Worm (Caenorhabditis elegans) whole organism, L4 larva: Measurements from ENCODE around the gene F28B1.2.
A peak's percentile ranks its signal among the peaks of the same experiment; 100 is the strongest.

Source experiments
- F37D6.2 ChIP-seq: sonication (generic microtip); optimal IDR thresholded peaks from 2 replicates; lab custom pipeline; 2016; ENCODE audit warnings: mild to moderate bottlenecking, missing genetic modification characterization, missing compliant biosample characterization
- Y75B8A.6 ChIP-seq: fragments of 200-800 bp; sonication (Bioruptor generic); IDR thresholded peaks from 2 replicates; pipeline ENCODE4 v1.3.6; 2022; ENCODE audit warnings: missing genetic modification reagents, missing genetic modification characterization, missing compliant biosample characterization
- aha-1 ChIP-seq: fragments of 150-350 bp; peaks from one replicate; lab custom pipeline; 2014; ENCODE audit warnings: missing biosample characterization, missing genetic modification characterization
- attf-4 ChIP-seq: sonication (generic microtip); optimal IDR thresholded peaks from 3 replicates; lab custom pipeline; 2017; ENCODE audit warnings: missing biosample characterization, missing genetic modification characterization
- ceh-20 ChIP-seq: fragments of 200-800 bp; sonication (Bioruptor generic); IDR thresholded peaks from 2 replicates; pipeline ENCODE4 v1.3.6; 2022; ENCODE audit warnings: missing genetic modification reagents, missing genetic modification characterization, missing compliant biosample characterization
- ceh-62 ChIP-seq: sonication (generic microtip); optimal IDR thresholded peaks from 2 replicates; lab custom pipeline; 2017; ENCODE audit warnings: missing biosample characterization, missing genetic modification characterization
- dmd-6 ChIP-seq: fragments of 200-800 bp; sonication (Bioruptor generic); IDR thresholded peaks from 2 replicates; pipeline ENCODE4 v1.3.6; 2022; ENCODE audit warnings: missing genetic modification reagents, missing genetic modification characterization, missing compliant biosample characterization
- dmd-8 ChIP-seq: fragments of 200-800 bp; sonication (Bioruptor generic); IDR thresholded peaks from 2 replicates; pipeline ENCODE4 v1.3.6; 2022; ENCODE audit warnings: missing genetic modification characterization, missing compliant biosample characterization
- egl-43 ChIP-seq: fragments of 200-800 bp; sonication (Bioruptor generic); IDR thresholded peaks from 2 replicates; pipeline ENCODE4 v1.3.6; 2022; ENCODE audit warnings: missing genetic modification reagents, missing genetic modification characterization, missing compliant biosample characterization
- fos-1 ChIP-seq: fragments of 150-350 bp; optimal IDR thresholded peaks from 2 replicates; lab custom pipeline; 2014; ENCODE audit warnings: missing biosample characterization, missing genetic modification characterization
- hlh-11 ChIP-seq: fragments of 200-800 bp; sonication (Bioruptor generic); optimal IDR thresholded peaks from 2 replicates; lab custom pipeline; 2018; ENCODE audit warnings: mild to moderate bottlenecking, missing genetic modification characterization, missing compliant biosample characterization
- hlh-30 ChIP-seq: sonication (generic microtip); optimal IDR thresholded peaks from 2 replicates; lab custom pipeline; 2017; ENCODE audit warnings: antibody characterized with exemption, mild to moderate bottlenecking, missing genetic modification characterization, missing compliant biosample characterization; ENCODE audit not compliant: insufficient read depth
- hmg-1.1 ChIP-seq: fragments of 200-800 bp; sonication (Bioruptor generic); IDR thresholded peaks from 2 replicates; pipeline ENCODE4 v1.3.6; 2022; ENCODE audit warnings: missing genetic modification reagents, missing genetic modification characterization, missing compliant biosample characterization
- lin-29 ChIP-seq: fragments of 200-800 bp; sonication (Bioruptor generic); IDR thresholded peaks from 2 replicates; pipeline ENCODE4 v1.3.6; 2022; ENCODE audit warnings: missing genetic modification reagents, missing genetic modification characterization, missing compliant biosample characterization
- lin-38 ChIP-seq: fragments of 200-800 bp; sonication (Bioruptor generic); IDR thresholded peaks from 2 replicates; pipeline ENCODE4 v1.3.6; 2022; ENCODE audit warnings: missing genetic modification reagents, missing genetic modification characterization, missing compliant biosample characterization
- lir-3 ChIP-seq: sonication (generic microtip); optimal IDR thresholded peaks from 2 replicates; lab custom pipeline; 2016; ENCODE audit warnings: mild to moderate bottlenecking, missing genetic modification characterization, missing compliant biosample characterization
- madf-9 ChIP-seq: fragments of 200-800 bp; sonication (Bioruptor generic); conservative IDR thresholded peaks from 2 replicates; pipeline ENCODE4 v1.3.6; 2022; ENCODE audit warnings: missing genetic modification reagents, missing genetic modification characterization, missing compliant biosample characterization
- nhr-25 ChIP-seq: sonication (generic microtip); optimal IDR thresholded peaks from 2 replicates; lab custom pipeline; 2017; ENCODE audit warnings: missing genetic modification characterization, mild to moderate bottlenecking, missing compliant biosample characterization, antibody characterized with exemption, moderate library complexity, borderline replicate concordance; ENCODE audit not compliant: insufficient read depth
- nhr-28 ChIP-seq: fragments of 150-350 bp; optimal IDR thresholded peaks from 2 replicates; lab custom pipeline; 2014; ENCODE audit warnings: missing biosample characterization, missing genetic modification characterization
- nhr-42 ChIP-seq: fragments of 200-800 bp; sonication (Bioruptor generic); IDR thresholded peaks from 2 replicates; pipeline ENCODE4 v1.3.6; 2022; ENCODE audit warnings: missing genetic modification characterization, missing compliant biosample characterization
- nhr-76 ChIP-seq: fragments of 150-350 bp; optimal IDR thresholded peaks from 2 replicates; lab custom pipeline; 2014; ENCODE audit warnings: missing biosample characterization, missing genetic modification characterization
- pha-4 ChIP-seq, 2 experiments: fragments of 150-350 bp in 1 of 2; fragments of 200-800 bp in 1 of 2; sonication (Bioruptor generic) in 1 of 2; IDR thresholded peaks in 1 of 2; optimal IDR thresholded peaks in 1 of 2; 2 replicates each; pipeline versions ENCODE4 v1.3.6 to Lab custom; 2014 to 2022; ENCODE audit warnings: missing genetic modification characterization in 2 of 2, missing genetic modification reagents in 2 of 2, missing biosample characterization in 1 of 2, missing compliant biosample characterization in 1 of 2
- php-3 ChIP-seq: fragments of 200-800 bp; sonication (Bioruptor generic); IDR thresholded peaks from 2 replicates; pipeline ENCODE4 v1.3.6; 2022; ENCODE audit warnings: missing genetic modification reagents, missing genetic modification characterization, missing compliant biosample characterization
- rbr-2 ChIP-seq: sonication (generic microtip); optimal IDR thresholded peaks from 2 replicates; lab custom pipeline; 2016; ENCODE audit warnings: missing genotype, missing genetic modification characterization, missing compliant biosample characterization
- set-16 ChIP-seq: fragments of 200-800 bp; sonication (Bioruptor generic); IDR thresholded peaks from 2 replicates; pipeline ENCODE4 v1.3.6; 2022; ENCODE audit warnings: missing genetic modification reagents, missing genetic modification characterization, missing compliant biosample characterization
- tag-97 ChIP-seq: fragments of 200-800 bp; sonication (Bioruptor generic); IDR thresholded peaks from 2 replicates; pipeline ENCODE4 v1.3.6; 2022; ENCODE audit warnings: missing genetic modification characterization, missing compliant biosample characterization
- tra-1 ChIP-seq: fragments of 200-800 bp; sonication (Bioruptor generic); IDR thresholded peaks from 2 replicates; pipeline ENCODE4 v1.3.6; 2022; ENCODE audit warnings: missing genetic modification reagents, missing genetic modification characterization, missing compliant biosample characterization
- unc-130 ChIP-seq: sonication (generic microtip); optimal IDR thresholded peaks from 2 replicates; lab custom pipeline; 2016; ENCODE audit warnings: missing genetic modification reagents, missing genetic modification characterization, missing compliant biosample characterization
- vab-7 ChIP-seq: fragments of 200-800 bp; sonication (Bioruptor generic); IDR thresholded peaks from 2 replicates; pipeline ENCODE4 v1.3.6; 2022; ENCODE audit warnings: missing genetic modification reagents, missing genetic modification characterization, missing compliant biosample characterization
- zfp-2 ChIP-seq: sonication (generic microtip); optimal IDR thresholded peaks from 2 replicates; lab custom pipeline; 2016; ENCODE audit warnings: mild to moderate bottlenecking, missing genetic modification characterization, missing compliant biosample characterization
- zfp-3 ChIP-seq: fragments of 200-800 bp; sonication (Bioruptor generic); conservative IDR thresholded peaks from 2 replicates; pipeline ENCODE4 v1.3.6; 2022; ENCODE audit warnings: missing genetic modification reagents, missing genetic modification characterization, missing compliant biosample characterization

F28B1.2 gene

DNA sequence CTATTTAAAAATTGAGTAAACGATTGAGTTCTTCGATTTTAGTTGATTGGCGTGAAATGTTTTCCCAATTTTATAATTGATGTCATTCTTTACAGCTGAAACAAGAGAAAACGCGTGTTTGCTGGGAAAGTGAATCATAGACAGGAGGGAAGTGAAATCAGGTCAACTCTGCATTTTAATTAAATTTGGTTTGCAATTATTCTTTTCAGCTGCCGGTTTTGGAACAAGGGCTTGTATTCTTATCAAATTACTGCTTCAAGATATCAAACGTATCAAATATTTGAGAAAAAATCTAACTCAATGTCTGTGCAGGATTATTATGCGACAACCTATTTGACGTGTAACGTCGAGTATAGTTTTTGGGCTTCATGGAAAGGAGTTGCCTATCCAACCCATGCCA, 27.8 kb upstream of the F28B1.2 start, which contains the start of gene srh-97:
srh-97 (plus strand) TSS at position 301 of the 400 bp plus-strand sequence.
- TF ChIP-seq aha-1 (no peak), zfp-3 (GFP tag; lab: Robert Waterston, UW) (no peak), php-3 (GFP tag; lab: Robert Waterston, UW) (no peak), fos-1 (tag; lab: Kevin White, UChicago) (no peak), egl-43 (GFP tag; lab: Robert Waterston, UW) (no peak), dmd-8 (GFP tag; lab: Robert Waterston, UW) (no peak), Y75B8A.6 (GFP tag; lab: Robert Waterston, UW) (no peak), vab-7 (GFP tag; lab: Robert Waterston, UW) (no peak), madf-9 (no peak)

DNA sequence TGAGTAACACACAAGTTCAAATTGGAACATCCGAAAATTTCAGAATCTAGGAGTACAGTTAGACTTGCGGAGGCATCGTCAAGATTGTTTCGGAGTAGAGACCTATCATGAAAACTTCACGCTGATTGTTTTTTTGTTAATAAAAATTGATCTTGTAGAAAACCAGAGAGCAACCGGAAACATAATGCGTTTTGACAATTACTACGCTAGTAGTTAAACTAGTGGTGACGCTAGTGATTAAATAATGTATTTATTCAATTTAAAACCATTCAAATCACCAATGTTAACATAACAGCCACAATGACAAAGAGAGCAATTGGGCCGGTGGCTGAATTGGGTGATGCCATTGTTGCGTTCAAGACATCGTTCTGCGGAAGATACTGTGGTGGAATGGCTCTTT, 24.9 kb upstream of the F28B1.2 start, which contains the start of gene F49H6.17:
F49H6.17 (plus strand) TSS at position 301 of the 400 bp plus-strand sequence.
- no peak for TF ChIP-seq lir-3
- TF ChIP-seq nhr-28 (tag; lab: Kevin White, UChicago): no peak
- TF ChIP-seq ceh-20 (GFP tag; lab: Robert Waterston, UW): no peak
- no peak for TF ChIP-seq attf-4
- no peak for TF ChIP-seq rbr-2 (tag; lab: Kevin White, UChicago)
- no peak for TF ChIP-seq hlh-11 (tag; lab: Kevin White, UChicago)

- TF ChIP-seq pha-4 (GFP tag; IDR thresholded peaks at IDR 0.05; lab: Robert Waterston, UW): no peak
- no peak for TF ChIP-seq pha-4 (tag; optimal IDR thresholded peaks at IDR 0.05; lab: Kevin White, UChicago)
- no peak for TF ChIP-seq nhr-76 (tag; lab: Kevin White, UChicago)
- TF ChIP-seq nhr-25 (tag; lab: Kevin White, UChicago): no peak
- no peak for TF ChIP-seq F37D6.2 (tag; lab: Kevin White, UChicago)
- TF ChIP-seq lin-38 (GFP tag; lab: Robert Waterston, UW): no peak
- TF ChIP-seq hlh-30: no peak
- no peak for TF ChIP-seq madf-9
- no peak for TF ChIP-seq lin-29 (GFP tag; lab: Robert Waterston, UW)
- TF ChIP-seq hmg-1.1 (GFP tag; lab: Robert Waterston, UW): no peak
- TF ChIP-seq set-16 (GFP tag; lab: Robert Waterston, UW): no peak
- no peak for TF ChIP-seq tra-1 (GFP tag; lab: Robert Waterston, UW)
- TF ChIP-seq Y75B8A.6 (GFP tag; lab: Robert Waterston, UW): no peak
- TF ChIP-seq unc-130 (GFP tag; lab: Kevin White, UChicago): no peak
- no peak for TF ChIP-seq ceh-62
- TF ChIP-seq zfp-2 (tag; lab: Kevin White, UChicago): no peak
- TF ChIP-seq, all 104 proteins: peak for 0
Observed at ce11 chrV:17021361-17021760, 23.2 kb upstream of the F28B1.2 start, which contains the start of gene F49H6.12. Gene F49H6.12, minus strand, starts transcription at chrV:17021461.

ce11 chrV:17022100-17022499, 22.5 kb upstream of the F28B1.2 start:
- TF ChIP-seq egl-43 (GFP tag; lab: Robert Waterston, UW): 0 out of 2 replicates have a peak, but pooled peaks have one; percentile 34
- TF ChIP-seq nhr-42: peak; percentile 36; the same call in 1 of the 2 replicates
- peak; percentile 92 for TF ChIP-seq set-16 (GFP tag; lab: Robert Waterston, UW)

DNA sequence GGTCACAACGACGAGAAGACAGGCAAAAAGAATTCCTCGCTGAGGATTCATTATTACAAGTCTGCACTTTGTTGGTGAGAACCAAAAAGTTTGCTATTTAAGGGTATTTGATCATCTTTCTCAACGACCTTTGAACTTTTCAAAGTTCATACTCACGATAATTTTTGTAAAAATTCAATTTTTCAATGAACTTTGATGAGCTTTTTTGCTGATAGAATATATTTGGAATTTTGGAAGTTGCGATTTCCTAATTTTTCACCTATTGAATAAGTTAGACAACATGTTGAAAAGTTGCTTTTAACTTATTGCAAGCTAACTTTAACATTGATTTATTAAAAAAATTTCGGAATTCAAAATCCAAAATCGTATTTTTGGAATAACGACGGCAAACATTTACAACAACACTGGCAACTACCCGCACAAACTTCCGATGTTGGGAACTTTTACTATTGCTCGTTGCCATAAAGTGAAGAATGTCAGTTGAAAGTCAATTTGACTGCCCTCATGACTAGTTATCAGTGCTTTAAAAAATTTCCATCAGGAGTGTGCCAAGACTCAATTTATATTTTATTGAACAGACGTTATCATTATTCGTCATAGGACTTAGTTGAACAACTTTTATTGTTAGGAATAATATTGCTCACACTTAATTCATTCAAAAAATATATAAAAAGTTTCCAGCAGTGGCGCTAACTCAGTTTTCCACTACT, 21.8 kb upstream of the F28B1.2 start, which contains the start of the genes F49H6.8 and F49H6.5:
F49H6.8 (minus strand) TSS at position 51 of the 710 bp plus-strand sequence.
F49H6.5 (plus strand) TSS at position 629 of the 710 bp plus-strand sequence.
- TF ChIP-seq dmd-6 (GFP tag; lab: Robert Waterston, UW) (peak; percentile 52), nhr-28 (tag; lab: Kevin White, UChicago) (peak; percentile 64), tag-97 (GFP tag; lab: Robert Waterston, UW) (no peak), php-3 (GFP tag; lab: Robert Waterston, UW) (peak; percentile 67; the same call in 1 of the 2 replicates)
